Fruit fly (Drosophila melanogaster): ENCODE data around the gene Naxe.

Gene Naxe

dm6 chrX:10067528-10067927 lies 18.4 kb downstream of the Naxe start:
- TF ChIP-seq CG7045 (GFP tag; optimal IDR thresholded peaks at IDR 0.05) (no peak), CG12768 (GFP tag; optimal IDR thresholded peaks at IDR 0.05) (no peak), Clk (GFP tag; optimal IDR thresholded peaks at IDR 0.05) (no peak), tj (GFP tag; optimal IDR thresholded peaks at IDR 0.05) (no peak), Mnt (GFP tag; optimal IDR thresholded peaks at IDR 0.05) (no peak), CG14711 (tag; optimal IDR thresholded peaks at IDR 0.05) (no peak), cnc (optimal IDR thresholded peaks at IDR 0.05) (no peak), CG7101 (tag; optimal IDR thresholded peaks at IDR 0.05) (no peak), pad (GFP tag; optimal IDR thresholded peaks at IDR 0.05) (no peak), kay (GFP tag; ENCODE audit: borderline replicate concordance) (no peak), toe (GFP tag; optimal IDR thresholded peaks at IDR 0.05) (no peak), ovo (GFP tag; optimal IDR thresholded peaks at IDR 0.05) (no peak), Crg-1 (GFP tag; optimal IDR thresholded peaks at IDR 0.05) (no peak), CG1620 (GFP tag; optimal IDR thresholded peaks at IDR 0.05) (no peak), CG33017 (tag; optimal IDR thresholded peaks at IDR 0.05) (no peak)

dm6 chrX:10061327-10061726 lies 24.6 kb downstream of the Naxe start, which contains the start of gene Gr9a:
Gene Gr9a (plus strand): TSS chrX:10061627.
- TF ChIP-seq CG5204 (GFP tag; optimal IDR thresholded peaks at IDR 0.05): no peak
- no peak for TF ChIP-seq Hr96 (GFP tag; optimal IDR thresholded peaks at IDR 0.05)
- no peak for TF ChIP-seq tj (GFP tag; optimal IDR thresholded peaks at IDR 0.05)
- no peak for TF ChIP-seq cic (GFP tag; optimal IDR thresholded peaks at IDR 0.05)
- no peak for TF ChIP-seq CG12768 (GFP tag; optimal IDR thresholded peaks at IDR 0.05)
- no peak for TF ChIP-seq Crg-1 (GFP tag; optimal IDR thresholded peaks at IDR 0.05)
- TF ChIP-seq CG11617 (GFP tag; optimal IDR thresholded peaks at IDR 0.05): no peak
- no peak for TF ChIP-seq toe (GFP tag; optimal IDR thresholded peaks at IDR 0.05)
- TF ChIP-seq Clk (GFP tag; optimal IDR thresholded peaks at IDR 0.05): no peak
- no peak for TF ChIP-seq cnc (optimal IDR thresholded peaks at IDR 0.05)
- TF ChIP-seq Mnt (GFP tag; optimal IDR thresholded peaks at IDR 0.05): no peak
- no peak for TF ChIP-seq CG7101 (tag; optimal IDR thresholded peaks at IDR 0.05)
- TF ChIP-seq kay (GFP tag; ENCODE audit: borderline replicate concordance): no peak
- TF ChIP-seq CG1620 (GFP tag; optimal IDR thresholded peaks at IDR 0.05): no peak
- TF ChIP-seq CG33017 (tag; optimal IDR thresholded peaks at IDR 0.05): no peak
- no peak for TF ChIP-seq bab1 (GFP tag; optimal IDR thresholded peaks at IDR 0.05)
- no peak for TF ChIP-seq ovo (GFP tag; optimal IDR thresholded peaks at IDR 0.05)
- no peak for TF ChIP-seq pad (GFP tag; optimal IDR thresholded peaks at IDR 0.05)

- TF ChIP-seq pad (GFP tag; optimal IDR thresholded peaks at IDR 0.05) (no peak), Mnt (GFP tag; optimal IDR thresholded peaks at IDR 0.05) (no peak), CG11617 (GFP tag; optimal IDR thresholded peaks at IDR 0.05) (no peak), CG1620 (GFP tag; optimal IDR thresholded peaks at IDR 0.05) (no peak), kay (GFP tag; ENCODE audit: borderline replicate concordance) (no peak), CG14711 (tag; optimal IDR thresholded peaks at IDR 0.05) (no peak), cic (GFP tag; optimal IDR thresholded peaks at IDR 0.05) (no peak), CG7101 (tag; optimal IDR thresholded peaks at IDR 0.05) (peak; percentile 9)
Observed at dm6 chrX:10057964-10058363, 28.0 kb downstream of the Naxe start.

dm6 chrX:10053547-10053946 lies 32.4 kb downstream of the Naxe start, which contains the start of gene Yp1:
Gene Yp1 (plus strand): TSS chrX:10053811.
- TF ChIP-seq Hr96 (GFP tag; optimal IDR thresholded peaks at IDR 0.05): no peak
- no peak for TF ChIP-seq kay (GFP tag; ENCODE audit: borderline replicate concordance)
- no peak for TF ChIP-seq CG11617 (GFP tag; optimal IDR thresholded peaks at IDR 0.05)
- TF ChIP-seq tj (GFP tag; optimal IDR thresholded peaks at IDR 0.05): peak; percentile 99

- no peak for TF ChIP-seq CG12768 (GFP tag; optimal IDR thresholded peaks at IDR 0.05)
- TF ChIP-seq CG33017 (tag; optimal IDR thresholded peaks at IDR 0.05): no peak
- peak; percentile 98 for TF ChIP-seq tj (GFP tag; optimal IDR thresholded peaks at IDR 0.05)
- TF ChIP-seq ovo (GFP tag; optimal IDR thresholded peaks at IDR 0.05): no peak
- no peak for TF ChIP-seq Mnt (GFP tag; optimal IDR thresholded peaks at IDR 0.05)
Observed at dm6 chrX:10052549-10052948, 33.4 kb downstream of the Naxe start, which contains the start of gene Yp2. Gene Yp2 (minus strand): TSS chrX:10052636.

- TF ChIP-seq CG14711 (tag; optimal IDR thresholded peaks at IDR 0.05) (no peak), CG12768 (GFP tag; optimal IDR thresholded peaks at IDR 0.05) (no peak), ovo (GFP tag; optimal IDR thresholded peaks at IDR 0.05) (no peak), Clk (GFP tag; optimal IDR thresholded peaks at IDR 0.05) (no peak), CG5204 (GFP tag; optimal IDR thresholded peaks at IDR 0.05) (no peak), CG33017 (tag; optimal IDR thresholded peaks at IDR 0.05) (no peak), bab1 (GFP tag; optimal IDR thresholded peaks at IDR 0.05) (no peak), Hr96 (GFP tag; optimal IDR thresholded peaks at IDR 0.05) (no peak), Crg-1 (GFP tag; optimal IDR thresholded peaks at IDR 0.05) (no peak), CG7101 (tag; optimal IDR thresholded peaks at IDR 0.05) (no peak), cnc (optimal IDR thresholded peaks at IDR 0.05) (no peak), cic (GFP tag; optimal IDR thresholded peaks at IDR 0.05) (no peak), CG11617 (GFP tag; optimal IDR thresholded peaks at IDR 0.05) (no peak), toe (GFP tag; optimal IDR thresholded peaks at IDR 0.05) (no peak), kay (GFP tag; ENCODE audit: borderline replicate concordance) (no peak), pad (GFP tag; optimal IDR thresholded peaks at IDR 0.05) (no peak)
Observed at dm6 chrX:10047961-10048360, 38.0 kb downstream of the Naxe start.

- no peak for TF ChIP-seq CG1620 (GFP tag; optimal IDR thresholded peaks at IDR 0.05)
- no peak for TF ChIP-seq Hr96 (GFP tag; optimal IDR thresholded peaks at IDR 0.05)
- TF ChIP-seq CG7045 (GFP tag; optimal IDR thresholded peaks at IDR 0.05): no peak
- no peak for TF ChIP-seq toe (GFP tag; optimal IDR thresholded peaks at IDR 0.05)
- no peak for TF ChIP-seq pad (GFP tag; optimal IDR thresholded peaks at IDR 0.05)
- TF ChIP-seq cnc (optimal IDR thresholded peaks at IDR 0.05): no peak
- TF ChIP-seq CG7101 (tag; optimal IDR thresholded peaks at IDR 0.05): no peak
- TF ChIP-seq CG5204 (GFP tag; optimal IDR thresholded peaks at IDR 0.05): no peak
- TF ChIP-seq Mnt (GFP tag; optimal IDR thresholded peaks at IDR 0.05): no peak
- TF ChIP-seq CG33017 (tag; optimal IDR thresholded peaks at IDR 0.05): no peak
- no peak for TF ChIP-seq CG14711 (tag; optimal IDR thresholded peaks at IDR 0.05)
- TF ChIP-seq CG12768 (GFP tag; optimal IDR thresholded peaks at IDR 0.05): no peak
- TF ChIP-seq cic (GFP tag; optimal IDR thresholded peaks at IDR 0.05): no peak
- TF ChIP-seq bab1 (GFP tag; optimal IDR thresholded peaks at IDR 0.05): no peak
- no peak for TF ChIP-seq kay (GFP tag; ENCODE audit: borderline replicate concordance)
Observed at dm6 chrX:10046760-10047159, 39.2 kb downstream of the Naxe start.
